Worm (Caenorhabditis elegans) whole organism, late embryonic: Measurements from ENCODE around the gene nsph-1.1.

Experiments
- C08G9.2 ChIP-seq: sonication (generic microtip); optimal IDR thresholded peaks from 2 replicates; lab custom pipeline; 2016; ENCODE audit warnings: mild to moderate bottlenecking, missing genetic modification characterization, moderate library complexity, missing compliant biosample characterization
- C38D4.7 ChIP-seq: fragments of 200-800 bp; sonication (Bioruptor generic); optimal IDR thresholded peaks from 2 replicates; lab custom pipeline; 2018; ENCODE audit warnings: mild to moderate bottlenecking, missing genetic modification characterization, moderate library complexity, missing compliant biosample characterization
- F13H6.1 ChIP-seq: sonication (generic microtip); optimal IDR thresholded peaks from 2 replicates; lab custom pipeline; 2016; ENCODE audit warnings: missing genetic modification characterization, missing compliant biosample characterization
- K02D7.2 ChIP-seq: sonication (generic microtip); optimal IDR thresholded peaks from 2 replicates; lab custom pipeline; 2017; ENCODE audit warnings: mild to moderate bottlenecking, missing genetic modification characterization, missing compliant biosample characterization
- K09A11.1 ChIP-seq: sonication (generic microtip); optimal IDR thresholded peaks from 2 replicates; lab custom pipeline; 2017; ENCODE audit warnings: antibody characterized with exemption, mild to moderate bottlenecking, missing genetic modification characterization, missing compliant biosample characterization; ENCODE audit not compliant: insufficient read depth
- T23F11.4 ChIP-seq: fragments of 200-800 bp; sonication (Bioruptor generic); optimal IDR thresholded peaks from 2 replicates; lab custom pipeline; 2018; ENCODE audit warnings: mild to moderate bottlenecking, missing genetic modification characterization, missing compliant biosample characterization
- Y22D7AL.16 ChIP-seq: sonication (generic microtip); optimal IDR thresholded peaks from 2 replicates; lab custom pipeline; 2016; ENCODE audit warnings: missing genetic modification characterization, missing compliant biosample characterization
- ama-1 ChIP-seq: fragments of 150-350 bp; optimal IDR thresholded peaks from 2 replicates; lab custom pipeline; 2014
- ceh-14 ChIP-seq: sonication (generic microtip); optimal IDR thresholded peaks from 2 replicates; lab custom pipeline; 2016; ENCODE audit warnings: missing genotype, missing genetic modification characterization, missing compliant biosample characterization
- ceh-19 ChIP-seq: fragments of 200-800 bp; sonication (Bioruptor generic); optimal IDR thresholded peaks from 2 replicates; lab custom pipeline; 2018; ENCODE audit warnings: mild to moderate bottlenecking, missing genetic modification characterization, missing compliant biosample characterization
- ceh-30 ChIP-seq: fragments of 150-350 bp; optimal IDR thresholded peaks from 2 replicates; lab custom pipeline; 2014; ENCODE audit warnings: missing biosample characterization, missing genetic modification characterization
- ceh-45 ChIP-seq: fragments of 200-800 bp; sonication (Bioruptor generic); IDR thresholded peaks from 2 replicates; pipeline ENCODE4 v1.3.6; 2022; ENCODE audit warnings: missing genetic modification reagents, missing genetic modification characterization, missing compliant biosample characterization
- ceh-48 ChIP-seq: sonication (generic microtip); optimal IDR thresholded peaks from 2 replicates; lab custom pipeline; 2016; ENCODE audit warnings: missing genetic modification characterization, inconsistent platforms, missing compliant biosample characterization
- ceh-6 ChIP-seq: fragments of 200-800 bp; sonication (Bioruptor generic); optimal IDR thresholded peaks from 2 replicates; lab custom pipeline; 2018; ENCODE audit warnings: mild to moderate bottlenecking, missing genetic modification characterization, missing compliant biosample characterization
- ceh-9 ChIP-seq: sonication (generic microtip); optimal IDR thresholded peaks from 2 replicates; lab custom pipeline; 2016; ENCODE audit warnings: mild to moderate bottlenecking, missing genetic modification characterization, inconsistent platforms, missing compliant biosample characterization
- dmd-4 ChIP-seq: sonication (generic microtip); optimal IDR thresholded peaks from 2 replicates; lab custom pipeline; 2016; ENCODE audit warnings: borderline replicate concordance, missing genetic modification characterization, missing compliant biosample characterization
- fkh-10 ChIP-seq: fragments of 150-350 bp; optimal IDR thresholded peaks from 2 replicates; lab custom pipeline; 2014; ENCODE audit warnings: missing biosample characterization, missing genetic modification reagents, missing genetic modification characterization
- fkh-6 ChIP-seq: sonication (generic microtip); optimal IDR thresholded peaks from 2 replicates; lab custom pipeline; 2016; ENCODE audit warnings: missing genetic modification characterization, missing compliant biosample characterization
- hlh-30 ChIP-seq: sonication (generic microtip); optimal IDR thresholded peaks from 2 replicates; lab custom pipeline; 2017; ENCODE audit warnings: antibody characterized with exemption, missing genetic modification characterization, missing compliant biosample characterization; ENCODE audit not compliant: insufficient read depth
- hlh-8 ChIP-seq: sonication (generic microtip); optimal IDR thresholded peaks from 2 replicates; lab custom pipeline; 2016; ENCODE audit warnings: missing genotype, missing genetic modification characterization, missing compliant biosample characterization
- lim-6 ChIP-seq: sonication (generic microtip); optimal IDR thresholded peaks from 2 replicates; lab custom pipeline; 2016; ENCODE audit warnings: missing genetic modification characterization, missing compliant biosample characterization
- mec-3 ChIP-seq: sonication (generic microtip); optimal IDR thresholded peaks from 2 replicates; lab custom pipeline; 2016; ENCODE audit warnings: borderline replicate concordance, missing genetic modification characterization, missing compliant biosample characterization
- odd-2 ChIP-seq: sonication (generic microtip); optimal IDR thresholded peaks from 2 replicates; lab custom pipeline; 2017; ENCODE audit warnings: antibody characterized with exemption, mild to moderate bottlenecking, missing genetic modification characterization, missing compliant biosample characterization
- pat-9 ChIP-seq: fragments of 200-800 bp; sonication (Bioruptor generic); optimal IDR thresholded peaks from 2 replicates; lab custom pipeline; 2018; ENCODE audit warnings: mild to moderate bottlenecking, missing genetic modification characterization, moderate library complexity, missing compliant biosample characterization
- pax-1 ChIP-seq: fragments of 150-350 bp; optimal IDR thresholded peaks from 2 replicates; lab custom pipeline; 2014; ENCODE audit warnings: missing biosample characterization, missing genetic modification characterization
- pha-2 ChIP-seq: sonication (generic microtip); optimal IDR thresholded peaks from 2 replicates; lab custom pipeline; 2017; ENCODE audit warnings: mild to moderate bottlenecking, missing genetic modification characterization, missing compliant biosample characterization
- pha-4 ChIP-seq: fragments of 150-350 bp; optimal IDR thresholded peaks from 2 replicates; lab custom pipeline; 2018; ENCODE audit warnings: missing biosample characterization, missing genetic modification reagents, missing genetic modification characterization
- pqm-1 ChIP-seq: sonication (generic microtip); optimal IDR thresholded peaks from 2 replicates; lab custom pipeline; 2016; ENCODE audit warnings: missing genetic modification characterization, missing compliant biosample characterization
- pros-1 ChIP-seq: fragments of 150-350 bp; optimal IDR thresholded peaks from 2 replicates; lab custom pipeline; 2014; ENCODE audit warnings: missing biosample characterization, missing genetic modification reagents, missing genetic modification characterization
- sox-2 ChIP-seq: fragments of 200-800 bp; sonication (Bioruptor generic); IDR thresholded peaks from 2 replicates; pipeline ENCODE4 v1.3.6; 2022; ENCODE audit warnings: missing genetic modification reagents, missing genetic modification characterization, missing compliant biosample characterization
- sox-4 ChIP-seq: sonication (generic microtip); optimal IDR thresholded peaks from 2 replicates; lab custom pipeline; 2017; ENCODE audit warnings: mild to moderate bottlenecking, missing genetic modification characterization, inconsistent platforms, missing compliant biosample characterization
- tbx-2 ChIP-seq: sonication (generic microtip); optimal IDR thresholded peaks from 2 replicates; lab custom pipeline; 2016; ENCODE audit warnings: missing genetic modification characterization, missing compliant biosample characterization
- ttx-3 ChIP-seq: sonication (generic microtip); optimal IDR thresholded peaks from 2 replicates; lab custom pipeline; 2016; ENCODE audit warnings: missing genetic modification reagents, missing genetic modification characterization, missing compliant biosample characterization
- unc-42 ChIP-seq: sonication (generic microtip); optimal IDR thresholded peaks from 2 replicates; lab custom pipeline; 2016; ENCODE audit warnings: missing genotype, missing genetic modification characterization, missing compliant biosample characterization
- unc-86 ChIP-seq: sonication (generic microtip); optimal IDR thresholded peaks from 2 replicates; lab custom pipeline; 2016; ENCODE audit warnings: missing genetic modification characterization, missing compliant biosample characterization
- zip-5 ChIP-seq: sonication (generic microtip); optimal IDR thresholded peaks from 2 replicates; lab custom pipeline; 2016; ENCODE audit warnings: missing genetic modification characterization, missing compliant biosample characterization
- ztf-16 ChIP-seq: sonication (generic microtip); optimal IDR thresholded peaks from 2 replicates; lab custom pipeline; 2017; ENCODE audit warnings: missing genetic modification characterization, missing compliant biosample characterization

The nsph-1.1 gene

DNA sequence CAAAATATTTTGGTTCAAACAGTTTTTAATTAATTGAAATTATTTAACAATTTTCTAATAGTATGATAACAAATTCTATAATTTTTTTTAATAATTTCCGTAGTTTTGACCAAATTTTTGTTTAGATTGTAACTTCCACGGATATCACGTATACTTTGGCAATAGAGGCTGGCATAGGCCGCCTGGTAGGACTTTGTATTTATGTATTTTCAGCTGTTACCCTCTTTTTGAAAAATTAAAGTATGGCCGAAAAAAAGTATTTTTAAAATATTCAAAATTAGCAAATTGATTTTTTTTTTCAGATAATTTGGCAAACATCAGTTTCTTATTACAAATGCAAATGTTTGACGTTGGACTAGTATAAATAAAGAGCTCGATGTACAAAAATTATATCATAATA lies at the start of gene nsph-1.1, which contains the start of gene K08F8.15:
TSS of gene nsph-1.1 (plus strand) at position 301 of the 400 bp plus-strand sequence.
TSS of gene K08F8.15 (plus strand) at position 335 of the 400 bp plus-strand sequence.
- TF ChIP-seq ceh-9, result no peak
- no peak for TF ChIP-seq F13H6.1
- no peak for TF ChIP-seq C08G9.2 (tag; lab: Kevin White, UChicago)
- no peak for TF ChIP-seq pqm-1 (tag; lab: Kevin White, UChicago)
- no peak for TF ChIP-seq ttx-3 (tag; lab: Kevin White, UChicago)
- TF ChIP-seq pha-4 (tag; lab: Kevin White, UChicago), result no peak
- TF ChIP-seq fkh-10 (GFP tag; lab: Kevin White, UChicago), result no peak
- TF ChIP-seq ceh-45 (GFP tag; lab: Robert Waterston, UW), result no peak

DNA sequence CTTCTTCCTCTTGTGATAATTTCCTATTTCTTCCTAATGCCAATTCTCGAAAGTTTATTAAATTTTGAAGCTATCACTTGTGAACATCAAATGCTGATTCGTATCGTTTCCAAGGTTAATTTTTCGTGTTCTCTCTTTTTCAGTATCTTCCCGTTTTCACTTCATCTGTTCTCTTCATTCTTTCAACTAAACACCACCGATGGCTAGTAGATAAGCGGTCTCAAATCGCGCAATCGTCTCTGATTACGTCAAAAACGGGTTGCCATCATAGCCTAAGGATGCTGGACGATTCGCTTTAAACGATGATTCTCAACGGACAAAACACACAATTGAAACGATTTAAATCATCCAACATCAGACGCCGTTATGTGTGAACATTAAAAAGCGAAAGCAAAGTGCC lies 49.0 kb upstream of the nsph-1.1 start:
- TF ChIP-seq fkh-10 (GFP tag; lab: Kevin White, UChicago) (no peak), pha-4 (tag; lab: Kevin White, UChicago) (no peak), hlh-30 (tag; lab: Kevin White, UChicago) (no peak), pax-1 (tag; lab: Kevin White, UChicago) (no peak), unc-42 (tag; lab: Kevin White, UChicago) (no peak), lim-6 (tag; lab: Kevin White, UChicago) (no peak), ceh-48 (tag; lab: Kevin White, UChicago) (no peak)

DNA sequence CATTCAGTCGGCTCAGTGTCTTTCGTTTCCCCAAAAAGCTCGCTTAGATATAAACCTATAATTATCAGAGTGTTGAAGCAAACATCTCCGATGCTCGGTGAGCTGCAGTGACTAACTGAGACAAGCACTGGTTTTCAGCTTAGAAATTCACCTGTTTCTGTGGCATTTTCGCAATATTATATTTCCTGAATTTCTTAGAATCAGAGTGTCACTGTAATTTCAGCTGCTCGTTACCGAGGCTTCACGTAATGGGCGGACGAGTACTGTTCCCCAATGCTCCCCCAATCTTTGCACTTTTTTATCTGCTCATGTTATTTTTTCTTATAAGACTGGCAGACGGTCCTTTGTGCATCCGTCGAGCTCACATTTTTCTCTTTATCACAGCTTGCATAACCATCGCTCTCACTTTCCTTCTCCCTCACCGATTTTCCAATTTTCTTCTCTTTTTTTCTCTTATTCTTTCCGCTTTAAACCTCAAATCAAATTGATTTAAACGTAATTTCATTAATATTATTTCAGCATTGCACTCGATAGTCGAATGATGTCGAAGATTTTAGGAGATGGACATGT lies 44.5 kb upstream of the nsph-1.1 start, which contains the start of gene trcs-2:
TSS of gene trcs-2 (plus strand) at position 520 of the 570 bp plus-strand sequence.
- no peak for TF ChIP-seq unc-86 (tag; lab: Kevin White, UChicago)
- no peak for TF ChIP-seq hlh-30 (tag; lab: Kevin White, UChicago)
- TF ChIP-seq odd-2 (tag; lab: Kevin White, UChicago), result no peak
- TF ChIP-seq K09A11.1 (tag; lab: Kevin White, UChicago), result no peak
- no peak for TF ChIP-seq ceh-30 (tag; lab: Kevin White, UChicago)
- TF ChIP-seq fkh-6 (tag; lab: Kevin White, UChicago), result no peak
- no peak for TF ChIP-seq unc-42 (tag; lab: Kevin White, UChicago)
- TF ChIP-seq tbx-2 (tag; lab: Kevin White, UChicago), result no peak
- TF ChIP-seq pros-1 (tag; lab: Kevin White, UChicago), result no peak
- no peak for TF ChIP-seq dmd-4 (tag; lab: Kevin White, UChicago)
- TF ChIP-seq sox-2, result no peak
- TF ChIP-seq C38D4.7 (GFP tag; lab: Kevin White, UChicago), result no peak

DNA sequence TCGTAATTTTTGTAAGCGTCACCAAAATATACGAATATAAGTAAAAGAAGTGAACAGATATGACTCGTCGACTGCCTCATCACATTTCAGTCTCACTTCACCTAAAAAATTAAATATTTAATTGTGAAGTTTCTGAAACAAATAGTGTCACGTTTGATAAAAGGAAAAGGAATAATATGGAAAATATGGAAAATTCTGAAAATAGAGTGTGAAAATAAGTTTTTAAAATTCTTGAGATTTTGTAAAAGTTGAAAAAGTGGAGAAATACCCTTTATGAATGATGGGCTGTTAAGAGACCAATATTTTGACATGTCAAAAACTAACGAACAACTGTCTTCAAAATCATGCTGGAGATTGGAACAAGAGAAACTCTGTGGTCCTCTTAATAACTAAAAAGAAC lies 39.9 kb upstream of the nsph-1.1 start, which contains the start of gene T01B7.9:
TSS of gene T01B7.9 (minus strand) at position 101 of the 400 bp plus-strand sequence.
- TF ChIP-seq mec-3 (tag; lab: Kevin White, UChicago) (no peak), ceh-19 (GFP tag; lab: Kevin White, UChicago) (no peak), K09A11.1 (tag; lab: Kevin White, UChicago) (no peak), Y22D7AL.16 (tag; lab: Kevin White, UChicago) (no peak), ceh-45 (GFP tag; lab: Robert Waterston, UW) (no peak), pat-9 (tag; lab: Kevin White, UChicago) (no peak), ztf-16 (tag; lab: Kevin White, UChicago) (no peak), zip-5 (no peak), ceh-9 (no peak), T23F11.4 (GFP tag; lab: Kevin White, UChicago) (no peak), fkh-10 (GFP tag; lab: Kevin White, UChicago) (no peak), pha-2 (tag; lab: Kevin White, UChicago) (no peak), pha-4 (tag; lab: Kevin White, UChicago) (no peak), K02D7.2 (tag; lab: Kevin White, UChicago) (no peak), ceh-30 (tag; lab: Kevin White, UChicago) (no peak), ama-1 (no peak), ceh-14 (tag; lab: Kevin White, UChicago) (no peak), ceh-6 (GFP tag; lab: Kevin White, UChicago) (no peak), hlh-8 (tag; lab: Kevin White, UChicago) (no peak), sox-4 (no peak)
